Worm (Caenorhabditis elegans) whole organism, midembryonic: ENCODE measurements around the gene Y53C12A.3.

Source experiments
- cog-1 ChIP-seq: sonication (generic microtip); optimal IDR thresholded peaks from 2 replicates; lab custom pipeline; 2016; ENCODE audit warnings: missing genetic modification characterization, missing compliant biosample characterization
- flt-1 ChIP-seq: fragments of 200-800 bp; sonication (Bioruptor generic); IDR thresholded peaks from 2 replicates; pipeline ENCODE4 v1.3.6; 2022; ENCODE audit warnings: missing genetic modification characterization, missing compliant biosample characterization
- klf-2 ChIP-seq: fragments of 200-800 bp; sonication (Bioruptor generic); conservative IDR thresholded peaks from 2 replicates; pipeline ENCODE4 v1.3.6; 2022; ENCODE audit warnings: missing genetic modification reagents, missing genetic modification characterization, missing compliant biosample characterization
- ref-1 ChIP-seq: fragments of 200-800 bp; sonication (Bioruptor generic); conservative IDR thresholded peaks from 2 replicates; pipeline ENCODE4 v1.3.6; 2022; ENCODE audit warnings: missing genetic modification reagents, missing genetic modification characterization, missing compliant biosample characterization
- ztf-29 ChIP-seq: fragments of 200-800 bp; sonication (Bioruptor generic); IDR thresholded peaks from 2 replicates; pipeline ENCODE4 v1.3.6; 2022; ENCODE audit warnings: missing genetic modification reagents, missing genetic modification characterization, missing compliant biosample characterization

- TF ChIP-seq flt-1: 0 out of 2 replicates have a peak, but pooled peaks have one; percentile 17
- TF ChIP-seq cog-1 (tag; lab: Kevin White, UChicago): peak; percentile 80
- no peak for TF ChIP-seq ref-1
- TF ChIP-seq klf-2 (GFP tag; lab: Robert Waterston, UW): no peak
- no peak for TF ChIP-seq ztf-29
Observed at ce11 chrII:9716417-9717039, 10.5 kb upstream of the Y53C12A.3 start, which contains the start of gene wee-1.3.
